Worm (Caenorhabditis elegans): ENCODE results near the gene Y105C5A.13.
A peak's percentile ranks its signal among the peaks of the same experiment; 100 is the strongest.
"Not testable (repeated sequence)": the region's sequence is repeated elsewhere in the genome, so short reads cannot be mapped to it uniquely, and the experiment has no call there.

Gene Y105C5A.13

DNA sequence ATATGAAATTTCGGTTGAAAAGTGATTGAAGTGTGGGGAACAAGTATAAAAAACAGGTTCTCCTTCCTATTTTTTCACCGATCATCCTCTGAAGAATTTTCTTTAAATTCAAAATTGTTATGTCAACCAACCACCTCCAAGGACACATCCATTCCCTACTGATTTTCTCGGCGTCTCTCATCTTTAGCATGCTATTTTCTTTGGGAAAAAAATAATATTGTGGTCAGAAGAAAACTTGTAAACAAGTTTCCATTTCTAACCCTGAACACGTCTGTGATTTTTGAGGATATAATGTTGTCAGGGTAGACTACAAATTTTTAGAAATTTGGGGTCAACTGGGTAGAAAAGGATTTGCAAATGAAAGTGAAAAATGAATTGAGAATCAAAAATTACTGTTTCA lies 23.4 kb upstream of the Y105C5A.13 start:
- no peak for TF ChIP-seq lsl-1 (GFP tag; optimal IDR thresholded peaks at IDR 0.05)
- no peak for TF ChIP-seq ceh-58 (GFP tag; IDR thresholded peaks at IDR 0.05)
- no peak for TF ChIP-seq sea-2 (GFP tag; IDR thresholded peaks at IDR 0.05)
- no peak for TF ChIP-seq ztf-3 (GFP tag; optimal IDR thresholded peaks at IDR 0.05)
- TF ChIP-seq F37B4.10 (GFP tag; IDR thresholded peaks at IDR 0.05): no peak
- no peak for TF ChIP-seq atf-7 (tag; optimal IDR thresholded peaks at IDR 0.05)
- TF ChIP-seq unc-62 (GFP tag; optimal IDR thresholded peaks at IDR 0.05): no peak
- TF ChIP-seq pbrm-1 (GFP tag; IDR thresholded peaks at IDR 0.05): no peak
- TF ChIP-seq F57C9.4 (tag; optimal IDR thresholded peaks at IDR 0.05): no peak
- TF ChIP-seq aptf-3 (GFP tag; IDR thresholded peaks at IDR 0.05): no peak
- TF ChIP-seq efl-1 (GFP tag; optimal IDR thresholded peaks at IDR 0.05): no peak
- no peak for TF ChIP-seq pha-4 (tag; optimal IDR thresholded peaks at IDR 0.05)
- TF ChIP-seq lin-40 (tag; optimal IDR thresholded peaks at IDR 0.05): no peak
- no peak for TF ChIP-seq lag-1 (GFP tag; IDR thresholded peaks at IDR 0.05)
- TF ChIP-seq rec-8 (tag; optimal IDR thresholded peaks at IDR 0.05): no peak
- TF ChIP-seq lin-54 (GFP tag; optimal IDR thresholded peaks at IDR 0.05): no peak
- no peak for TF ChIP-seq zim-3 (tag; optimal IDR thresholded peaks at IDR 0.05)
- no peak for TF ChIP-seq ZK185.1 (tag; optimal IDR thresholded peaks at IDR 0.05; ENCODE audit: poor library complexity, severe bottlenecking)
- TF ChIP-seq ceh-100 (GFP tag; IDR thresholded peaks at IDR 0.05): no peak
- no peak for TF ChIP-seq T07F8.4 (tag; optimal IDR thresholded peaks at IDR 0.05)

DNA sequence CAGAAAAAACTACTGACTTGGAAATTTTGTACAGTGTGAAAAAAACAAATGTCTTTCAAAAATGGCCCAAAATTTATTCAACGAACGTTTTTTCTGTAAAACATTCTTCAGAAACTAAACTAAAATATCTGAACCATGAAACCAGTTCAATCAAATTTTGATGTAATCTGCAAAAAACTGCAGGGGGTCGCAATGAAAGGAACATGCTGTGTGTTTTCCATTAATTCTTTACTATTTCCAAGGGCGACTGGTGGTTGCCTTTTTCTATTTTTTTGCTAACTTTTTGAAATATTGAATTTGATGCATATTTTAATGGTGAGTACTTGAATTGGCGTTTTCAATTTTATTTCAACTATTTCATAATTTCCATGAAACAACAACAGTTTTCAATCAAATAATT lies 9.8 kb upstream of the Y105C5A.13 start, which contains the start of gene Y105C5A.9:
Gene Y105C5A.9 (plus strand): TSS at position 301 of the 400 bp plus-strand sequence.
- no peak for TF ChIP-seq B0019.2 (GFP tag; conservative IDR thresholded peaks at IDR 0.05)

DNA sequence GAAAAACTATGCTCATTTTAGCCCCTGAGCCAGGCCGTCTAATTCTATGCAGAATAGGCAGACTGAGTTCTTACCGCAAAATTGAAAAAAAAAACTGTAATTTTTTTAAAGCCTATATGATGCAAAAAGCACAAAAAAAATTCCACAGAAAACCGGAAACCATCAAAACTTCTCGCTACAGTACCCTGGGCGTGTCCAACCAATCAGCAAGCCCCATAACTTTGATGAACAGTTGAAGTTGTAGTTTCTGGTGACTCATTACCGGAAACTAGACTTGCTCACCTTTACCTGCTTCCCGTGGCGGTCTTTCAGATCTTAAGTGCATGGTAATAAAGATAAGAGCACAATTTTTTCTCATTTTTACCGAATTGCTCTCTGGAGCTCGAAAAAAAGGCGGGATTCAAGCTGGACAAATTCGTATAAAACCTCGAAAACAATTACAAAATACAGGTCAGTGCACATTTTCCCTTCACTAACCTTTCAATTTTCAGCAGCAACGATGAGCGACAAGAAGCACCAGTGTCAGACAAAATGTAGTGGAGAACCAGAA lies 6.7 kb upstream of the Y105C5A.13 start, which contains the start of gene Y105C5A.1274:
Gene Y105C5A.1274 (plus strand): TSS at position 500 of the 550 bp plus-strand sequence.
- peak; percentile 92 for TF ChIP-seq nfyb-1 (GFP tag; IDR thresholded peaks at IDR 0.05)

DNA sequence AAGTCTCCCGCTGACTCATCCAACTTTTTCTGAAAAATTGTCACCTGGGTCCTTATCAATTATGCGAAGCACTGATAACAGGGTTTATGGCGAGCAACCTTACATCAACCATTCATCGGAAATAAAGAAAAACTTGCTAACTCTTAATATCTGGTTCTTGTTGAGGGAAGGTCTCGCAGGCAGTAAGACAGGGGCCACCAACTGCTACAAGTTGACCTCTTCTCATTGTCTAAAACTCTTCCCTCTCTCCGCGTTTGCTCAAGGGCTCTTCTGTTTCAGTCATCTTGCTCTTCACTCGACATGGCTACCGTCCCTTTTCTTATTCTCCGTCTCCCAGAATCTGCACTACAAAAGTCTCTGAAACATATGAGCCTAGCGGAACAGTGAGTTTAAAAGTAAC lies 5.6 kb upstream of the Y105C5A.13 start, which contains the start of gene Y105C5A.10:
Gene Y105C5A.10 (plus strand): TSS at position 301 of the 400 bp plus-strand sequence.
- not testable (repeated sequence) for TF ChIP-seq ztf-25 (GFP tag; IDR thresholded peaks at IDR 0.05); lin-35 (GFP tag; optimal IDR thresholded peaks at IDR 0.05); B0336.3 (GFP tag; IDR thresholded peaks at IDR 0.05)

DNA sequence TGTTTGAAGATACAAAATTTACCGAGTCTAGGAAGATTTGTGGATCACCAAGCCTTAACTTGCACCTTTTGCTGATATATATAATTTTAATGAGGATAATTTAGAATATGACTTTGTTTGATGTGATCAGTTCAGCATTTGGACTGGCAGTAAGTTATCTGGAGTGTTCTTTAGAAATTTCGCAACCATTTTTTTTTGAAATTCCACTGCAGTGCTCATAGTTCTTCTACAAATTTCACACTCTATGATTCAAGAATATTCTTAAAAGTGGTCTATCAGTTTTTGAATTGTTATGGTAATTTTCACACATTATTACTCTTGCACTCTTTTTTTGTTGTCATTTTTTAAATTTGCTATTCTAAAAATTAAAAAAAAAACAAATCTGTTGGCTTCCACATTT lies 1.8 kb upstream of the Y105C5A.13 start:
- TF ChIP-seq akir-1 (GFP tag; optimal IDR thresholded peaks at IDR 0.05) (no peak), egl-18 (GFP tag; IDR thresholded peaks at IDR 0.05) (no peak), bed-1 (GFP tag; IDR thresholded peaks at IDR 0.05) (no peak), bed-2 (GFP tag; IDR thresholded peaks at IDR 0.05) (no peak)

DNA sequence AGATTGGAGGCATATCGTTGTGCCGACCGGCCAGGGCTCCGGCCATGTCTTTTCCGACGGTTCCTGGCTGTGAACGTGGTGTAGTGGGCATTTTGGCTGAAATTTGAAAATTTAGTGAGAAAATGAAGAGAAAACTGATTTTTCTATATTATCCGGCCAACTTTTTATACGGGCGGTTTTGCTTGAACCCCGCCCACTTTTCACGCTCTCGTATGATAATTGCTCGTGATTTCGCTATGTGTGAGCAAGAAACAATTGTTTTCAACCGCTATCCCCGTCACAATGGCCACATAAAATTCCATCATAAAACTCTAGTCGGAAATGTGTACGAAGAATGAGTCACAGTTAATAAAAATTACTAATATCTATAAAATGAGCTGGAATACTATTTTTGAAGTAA lies 668 bp downstream of the Y105C5A.13 start, which contains the start of gene Y105C5A.12:
Gene Y105C5A.12 (minus strand): TSS at position 101 of the 400 bp plus-strand sequence.
- not testable (repeated sequence) for TF ChIP-seq atf-7 (tag; optimal IDR thresholded peaks at IDR 0.05); B0261.1 (tag; optimal IDR thresholded peaks at IDR 0.05); Y95B8A.8 (GFP tag; IDR thresholded peaks at IDR 0.05)
